Worm (Caenorhabditis elegans): ENCODE measurements around the gene pat-3.

DNA sequence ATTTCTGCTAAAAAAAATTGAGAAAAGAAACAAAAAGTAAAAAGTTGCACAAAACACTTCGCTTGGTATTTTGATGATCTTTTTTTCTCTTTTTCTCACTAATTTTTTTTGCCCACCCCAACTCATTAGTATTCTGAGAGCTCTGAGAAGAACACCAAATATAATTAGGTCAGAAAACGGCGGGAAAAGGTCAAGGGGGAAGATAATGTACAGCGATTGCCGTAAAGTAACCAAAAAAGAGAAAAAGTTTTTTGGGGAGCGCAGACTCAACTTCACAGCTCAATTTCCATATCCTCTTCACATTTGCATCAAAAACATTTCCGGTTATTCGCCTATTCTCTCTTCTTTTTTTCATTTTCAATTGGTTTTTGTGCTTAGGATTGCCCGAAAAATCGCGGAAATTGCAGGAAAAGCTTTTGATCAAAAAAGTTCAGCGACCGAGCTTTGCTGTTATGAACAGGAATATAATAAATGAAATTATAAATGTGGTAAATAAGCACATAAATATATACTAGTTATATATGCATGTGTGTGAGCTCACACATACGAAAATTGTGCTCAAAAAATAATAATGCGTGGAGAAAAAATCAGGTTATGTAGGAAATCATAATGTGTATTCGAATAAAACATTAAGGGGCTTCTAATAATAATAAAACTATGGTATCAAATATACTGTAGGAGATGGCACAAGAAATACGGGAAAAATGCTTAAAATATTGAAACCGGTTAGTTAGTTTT is 11.2 kb downstream of the pat-3 start:
- TF ChIP-seq lin-39 (tag; optimal IDR thresholded peaks at IDR 0.05) (no peak), zag-1 (tag; optimal IDR thresholded peaks at IDR 0.05) (no peak), nhr-23 (tag; optimal IDR thresholded peaks at IDR 0.05) (no peak), ceh-16 (tag; optimal IDR thresholded peaks at IDR 0.05) (no peak)

Data from whole organism, L2 larva.